Worm (Caenorhabditis elegans) whole organism, dauer: Measurements from ENCODE around the gene ric-3.

Experiments used
- unc-62 ChIP-seq: sonication (generic microtip); optimal IDR thresholded peaks from 2 replicates; lab custom pipeline; 2017; ENCODE audit warnings: missing biosample characterization, missing genetic modification reagents, missing genetic modification characterization

ric-3 gene

ce11 chrIV:7839923-7840322, 21.9 kb downstream of the ric-3 start:
- TF ChIP-seq unc-62 = no peak

DNA sequence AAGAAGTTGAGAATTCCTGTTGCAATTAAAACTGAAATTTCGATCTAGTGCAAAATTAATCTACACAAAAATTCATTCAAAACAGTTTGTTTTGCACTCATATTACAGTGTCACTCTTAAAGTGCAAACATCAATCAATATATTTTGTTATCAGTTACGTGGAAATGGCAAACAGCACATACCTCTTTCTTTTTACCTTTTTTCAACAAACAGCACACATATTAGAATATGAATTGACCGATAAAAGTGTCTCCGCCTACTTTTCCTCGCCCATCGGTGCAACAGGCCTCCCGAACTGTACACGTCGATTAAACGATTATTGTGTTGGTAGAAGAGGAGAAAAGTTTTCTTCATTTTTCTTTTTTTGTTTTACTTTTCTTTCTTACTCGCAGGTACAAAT, 23.2 kb downstream of the ric-3 start:
- TF ChIP-seq unc-62 = no peak

ce11 chrIV:7844333-7844973, 26.4 kb downstream of the ric-3 start:
- no peak for TF ChIP-seq unc-62

DNA sequence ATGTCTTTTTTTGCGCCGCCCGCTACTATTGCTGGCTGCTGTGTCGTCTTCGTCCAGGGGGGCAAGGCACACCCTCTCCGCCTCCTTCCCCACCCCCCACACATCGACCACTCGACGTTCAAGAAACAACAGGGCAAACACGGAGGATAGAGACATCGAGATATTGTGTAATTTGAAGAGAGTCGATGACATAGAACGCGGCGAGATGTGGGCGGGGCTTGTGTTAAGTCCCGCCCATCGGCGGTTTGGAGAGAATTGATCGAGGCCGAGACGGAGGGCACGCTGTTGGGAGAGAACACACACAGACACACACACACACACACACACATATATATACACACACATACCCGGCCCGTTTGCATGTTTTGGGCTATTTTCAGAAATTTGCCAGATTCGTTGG, 27.5 kb downstream of the ric-3 start:
- TF ChIP-seq unc-62 = no peak

- no peak for TF ChIP-seq unc-62
Observed at ce11 chrIV:7846386-7846785, 28.3 kb downstream of the ric-3 start, which contains the start of gene C06A6.2. TSS of gene C06A6.2 (plus strand) at chrIV:7846622.

- no peak for TF ChIP-seq unc-62
Observed at ce11 chrIV:7849235-7849634, 31.2 kb downstream of the ric-3 start.

DNA sequence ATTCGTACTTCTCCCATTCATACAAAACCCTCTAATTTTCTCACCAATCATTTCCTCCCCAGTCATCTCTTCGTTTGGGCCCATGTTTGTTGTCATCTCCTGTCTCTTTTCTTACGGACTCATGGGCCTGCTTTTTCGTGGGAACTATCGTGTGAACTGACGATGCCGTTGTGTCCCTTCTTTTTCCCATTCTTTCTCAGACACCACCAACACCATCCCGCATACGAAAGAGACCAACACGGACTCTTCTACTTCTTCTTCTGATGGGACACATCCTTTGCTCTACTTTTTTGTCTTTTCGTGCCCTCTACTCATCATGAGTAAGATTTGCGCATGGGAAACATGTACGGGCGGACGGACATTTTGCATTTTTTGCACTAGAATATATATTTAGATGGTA, 32.3 kb downstream of the ric-3 start:
- no peak for TF ChIP-seq unc-62

ce11 chrIV:7851291-7851690, 33.2 kb downstream of the ric-3 start:
- no peak for TF ChIP-seq unc-62

DNA sequence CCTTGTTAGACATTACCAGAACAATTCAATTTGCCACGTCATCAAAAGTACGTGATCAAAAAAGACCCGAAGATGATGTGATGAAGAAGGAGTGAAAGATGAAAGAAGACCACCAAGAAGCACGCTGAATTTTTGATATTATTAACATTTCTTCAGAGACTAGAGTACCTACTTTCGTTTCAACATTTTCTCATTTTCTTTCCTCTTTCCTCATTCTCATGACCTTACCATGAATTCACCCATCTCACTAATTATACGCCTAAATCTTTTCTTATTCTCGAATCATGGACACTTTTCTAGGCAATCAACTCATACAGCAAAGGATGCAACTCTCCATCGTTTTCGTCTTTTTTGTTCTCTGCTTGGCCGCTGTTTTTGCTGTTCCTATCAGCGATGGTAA, 50.6 kb downstream of the ric-3 start, which contains the start of gene flp-10:
TSS of gene flp-10 (plus strand) at position 301 of the 400 bp plus-strand sequence.
- TF ChIP-seq unc-62 = no peak

DNA sequence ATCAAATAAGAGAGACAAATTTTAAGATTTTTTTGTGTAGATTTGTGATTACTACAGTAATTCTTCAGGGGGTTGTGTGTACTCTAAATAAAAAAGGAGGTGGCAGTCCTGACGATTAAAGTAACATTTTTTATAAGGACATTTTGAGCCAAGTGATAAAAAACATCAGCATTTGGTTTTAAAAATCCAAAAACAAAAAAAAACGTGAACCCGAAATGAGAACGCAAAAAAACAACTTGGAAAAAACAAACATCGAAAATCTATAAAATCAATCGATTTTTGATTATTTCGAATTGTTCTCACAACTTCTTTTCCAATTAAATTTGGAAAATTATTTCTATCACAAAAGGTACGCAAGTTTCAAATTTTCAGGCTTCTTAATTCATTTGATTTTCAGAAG, 52.4 kb downstream of the ric-3 start, which contains the start of gene T06C10.3:
TSS of gene T06C10.3 (plus strand) at position 301 of the 400 bp plus-strand sequence.
- TF ChIP-seq unc-62 = no peak
